Fruit fly (Drosophila melanogaster) whole organism, embryonic: ENCODE measurements around the gene tsl.

Experiments used
- Atf3 ChIP-seq: fragments of 200-800 bp; sonication (Bioruptor generic); optimal IDR thresholded peaks from 3 replicates; lab custom pipeline; 2016; ENCODE audit warnings: missing biosample characterization, missing genetic modification characterization
- Bgb ChIP-seq: fragments of 200-800 bp; sonication (Bioruptor generic); IDR thresholded peaks from 2 replicates; pipeline ENCODE4 v1.3.6; 2022; ENCODE audit warnings: missing biosample characterization, missing genetic modification characterization; ENCODE audit not compliant: partially characterized antibody
- CG1024 ChIP-seq: fragments of 200-800 bp; sonication (Bioruptor generic); IDR thresholded peaks from 2 replicates; pipeline ENCODE4 v1.3.6; 2022; ENCODE audit warnings: missing biosample characterization, missing genetic modification characterization
- CG10267 ChIP-seq: fragments of 200-800 bp; sonication (Bioruptor generic); optimal IDR thresholded peaks from 2 replicates; lab custom pipeline; 2018; ENCODE audit warnings: missing biosample characterization, mild to moderate bottlenecking, missing genetic modification characterization, moderate library complexity
- CG10366 ChIP-seq: fragments of 200-800 bp; sonication (Bioruptor generic); IDR thresholded peaks from 2 replicates; pipeline ENCODE4 v1.3.6; 2022; ENCODE audit warnings: missing biosample characterization, missing genetic modification characterization
- CG10565 ChIP-seq: fragments of 200-800 bp; sonication (Bioruptor generic); optimal IDR thresholded peaks from 3 replicates; lab custom pipeline; 2016; ENCODE audit warnings: missing biosample characterization, mild to moderate bottlenecking, missing genetic modification characterization
- CG12299 ChIP-seq: fragments of 200-800 bp; sonication (Bioruptor generic); optimal IDR thresholded peaks from 2 replicates; lab custom pipeline; 2018; ENCODE audit warnings: missing biosample characterization, mild to moderate bottlenecking, missing genetic modification characterization
- CG14667 ChIP-seq: fragments of 200-800 bp; sonication (Bioruptor generic); IDR thresholded peaks from 2 replicates; pipeline ENCODE4 v1.3.6; 2022; ENCODE audit warnings: missing biosample characterization, missing genetic modification characterization
- CG15011 ChIP-seq: fragments of 200-800 bp; sonication (Bioruptor generic); optimal IDR thresholded peaks from 3 replicates; lab custom pipeline; 2018; ENCODE audit warnings: missing biosample characterization, mild to moderate bottlenecking, missing genetic modification characterization
- CG16779 ChIP-seq: fragments of 200-800 bp; sonication (Bioruptor generic); IDR thresholded peaks from 2 replicates; pipeline ENCODE4 v1.3.6; 2022; ENCODE audit warnings: missing biosample characterization, missing genetic modification characterization
- CG16813 ChIP-seq: fragments of 200-800 bp; sonication (Bioruptor generic); IDR thresholded peaks from 3 replicates; pipeline ENCODE4 v1.3.6; 2022; ENCODE audit warnings: missing biosample characterization, missing genetic modification characterization; ENCODE audit not compliant: partially characterized antibody
- CG16863 ChIP-seq: fragments of 200-800 bp; sonication (Bioruptor generic); optimal IDR thresholded peaks from 3 replicates; lab custom pipeline; 2016; ENCODE audit warnings: missing biosample characterization, missing genetic modification characterization
- CG17186 ChIP-seq: fragments of 200-800 bp; sonication (Bioruptor generic); optimal IDR thresholded peaks from 3 replicates; lab custom pipeline; 2017; ENCODE audit warnings: missing biosample characterization, missing genetic modification reagents, missing genetic modification characterization
- CG18011 ChIP-seq: fragments of 200-800 bp; sonication (Bioruptor generic); optimal IDR thresholded peaks from 2 replicates; lab custom pipeline; 2017; ENCODE audit warnings: missing biosample characterization, missing genetic modification characterization, mild to moderate bottlenecking, moderate library complexity, missing genotype
- CG31224 ChIP-seq: fragments of 200-800 bp; sonication (Bioruptor generic); IDR thresholded peaks from 2 replicates; pipeline ENCODE4 v1.3.6; 2022; ENCODE audit warnings: missing biosample characterization, missing genetic modification characterization
- CG4617 ChIP-seq: fragments of 200-800 bp; sonication (Bioruptor generic); optimal IDR thresholded peaks from 3 replicates; lab custom pipeline; 2016; ENCODE audit warnings: missing biosample characterization, missing genetic modification characterization, borderline replicate concordance
- CG5953 ChIP-seq: fragments of 200-800 bp; sonication (Bioruptor generic); IDR thresholded peaks from 2 replicates; pipeline ENCODE4 v1.3.6; 2022; ENCODE audit warnings: missing biosample characterization, missing genetic modification characterization
- CG6175 ChIP-seq: fragments of 200-800 bp; sonication (Bioruptor generic); IDR thresholded peaks from 3 replicates; pipeline ENCODE4 v1.3.6; 2022; ENCODE audit warnings: missing biosample characterization, missing genetic modification characterization
- CG6683 ChIP-seq: fragments of 200-800 bp; sonication (Bioruptor generic); optimal IDR thresholded peaks from 2 replicates; lab custom pipeline; 2017; ENCODE audit warnings: missing biosample characterization, mild to moderate bottlenecking, missing genetic modification characterization, missing genetic modification reagents
- CG8281 ChIP-seq: fragments of 200-800 bp; sonication (Bioruptor generic); optimal IDR thresholded peaks from 2 replicates; lab custom pipeline; 2018; ENCODE audit warnings: missing biosample characterization, mild to moderate bottlenecking, missing genetic modification characterization, moderate library complexity
- CG9215 ChIP-seq: fragments of 200-800 bp; sonication (Bioruptor generic); IDR thresholded peaks from 2 replicates; pipeline ENCODE4 v1.3.6; 2022; ENCODE audit warnings: missing biosample characterization, missing genetic modification characterization
- CG9609 ChIP-seq: fragments of 200-800 bp; sonication (Bioruptor generic); optimal IDR thresholded peaks from 3 replicates; lab custom pipeline; 2016; ENCODE audit warnings: missing biosample characterization, missing genetic modification characterization
- CG9876 ChIP-seq: fragments of 200-800 bp; sonication (Bioruptor generic); optimal IDR thresholded peaks from 2 replicates; lab custom pipeline; 2016; ENCODE audit warnings: missing biosample characterization, missing genetic modification characterization
- CrebB ChIP-seq: fragments of 200-800 bp; sonication (Bioruptor generic); optimal IDR thresholded peaks from 3 replicates; lab custom pipeline; 2018; ENCODE audit warnings: missing biosample characterization, mild to moderate bottlenecking, missing genetic modification characterization
- D19B ChIP-seq: fragments of 200-800 bp; sonication (Bioruptor generic); optimal IDR thresholded peaks from 2 replicates; lab custom pipeline; 2017; ENCODE audit warnings: missing biosample characterization, mild to moderate bottlenecking, missing genetic modification characterization
- Dip3 ChIP-seq: fragments of 200-800 bp; sonication (Bioruptor generic); optimal IDR thresholded peaks from 3 replicates; lab custom pipeline; 2016; ENCODE audit warnings: missing biosample characterization, missing genetic modification characterization
- Dref ChIP-seq: fragments of 200-800 bp; sonication (Bioruptor generic); IDR thresholded peaks from 2 replicates; pipeline ENCODE4 v1.3.6; 2022; ENCODE audit warnings: missing biosample characterization, missing genetic modification characterization
- GATAe ChIP-seq: fragments of 200-800 bp; sonication (Bioruptor generic); conservative IDR thresholded peaks from 2 replicates; pipeline ENCODE4 v1.3.6; 2022; ENCODE audit warnings: missing biosample characterization, missing genetic modification characterization
- H15 ChIP-seq: fragments of 200-800 bp; sonication (Bioruptor generic); IDR thresholded peaks from 3 replicates; pipeline ENCODE4 v1.3.6; 2022; ENCODE audit warnings: missing biosample characterization, missing genetic modification characterization
- MBD-R2 ChIP-seq: fragments of 200-800 bp; sonication (Bioruptor generic); IDR thresholded peaks from 2 replicates; pipeline ENCODE4 v1.3.6; 2022; ENCODE audit warnings: missing biosample characterization, missing genetic modification characterization
- Mad ChIP-seq: fragments of 200-800 bp; sonication (Bioruptor generic); optimal IDR thresholded peaks from 2 replicates; lab custom pipeline; 2016; ENCODE audit warnings: missing biosample characterization, missing genetic modification characterization
- Ravus ChIP-seq: fragments of 200-800 bp; sonication (Bioruptor generic); IDR thresholded peaks from 2 replicates; pipeline ENCODE4 v1.3.6; 2022; ENCODE audit warnings: missing biosample characterization, missing genetic modification characterization
- Tbp ChIP-seq: fragments of >200 bp; optimal IDR thresholded peaks from 2 replicates; lab custom pipeline; 2018; ENCODE audit warnings: missing biosample characterization, missing genetic modification characterization
- az2 ChIP-seq: fragments of 200-800 bp; sonication (Bioruptor generic); optimal IDR thresholded peaks from 3 replicates; lab custom pipeline; 2016; ENCODE audit warnings: missing biosample characterization, missing genetic modification characterization
- bowl ChIP-seq: fragments of 200-800 bp; sonication (Bioruptor generic); IDR thresholded peaks from 2 replicates; pipeline ENCODE4 v1.3.6; 2022; ENCODE audit warnings: missing biosample characterization, missing genetic modification characterization
- bsh ChIP-seq, 2 experiments: fragments of 200-800 bp; sonication (Bioruptor generic); optimal IDR thresholded peaks; 2 replicates each; lab custom pipeline; 2017 to 2018; ENCODE audit warnings: mild to moderate bottlenecking in 2 of 2, missing biosample characterization in 2 of 2, missing genetic modification characterization in 2 of 2, moderate library complexity in 1 of 2
- esg ChIP-seq: fragments of 200-800 bp; sonication (Bioruptor generic); conservative IDR thresholded peaks from 2 replicates; pipeline ENCODE4 v1.3.6; 2022; ENCODE audit warnings: missing biosample characterization, missing genetic modification characterization
- gem ChIP-seq: fragments of 200-800 bp; sonication (Bioruptor generic); optimal IDR thresholded peaks from 2 replicates; lab custom pipeline; 2019; ENCODE audit warnings: missing biosample characterization, mild to moderate bottlenecking, missing genetic modification characterization, moderate library complexity
- hkb ChIP-seq, 2 experiments: fragments of 200-800 bp in 1 of 2; fragments of >200 bp in 1 of 2; sonication (Bioruptor generic) in 1 of 2; IDR thresholded peaks in 1 of 2; optimal IDR thresholded peaks in 1 of 2; 2 replicates each; pipeline versions ENCODE4 v1.3.6 to Lab custom; 2017 to 2022; ENCODE audit warnings: missing biosample characterization in 1 of 2, missing genetic modification characterization in 1 of 2
- ind ChIP-seq: fragments of 200-800 bp; sonication (Bioruptor generic); optimal IDR thresholded peaks from 3 replicates; lab custom pipeline; 2016; ENCODE audit warnings: missing biosample characterization, missing genetic modification characterization
- inv ChIP-seq: fragments of 200-800 bp; sonication (Bioruptor generic); IDR thresholded peaks from 2 replicates; pipeline ENCODE4 v1.3.6; 2022; ENCODE audit warnings: missing biosample characterization, missing genetic modification characterization; ENCODE audit not compliant: partially characterized antibody
- jigr1 ChIP-seq: fragments of 200-800 bp; sonication (Bioruptor generic); IDR thresholded peaks from 3 replicates; pipeline ENCODE4 v1.3.6; 2022; ENCODE audit warnings: missing biosample characterization, missing genetic modification characterization
- kay ChIP-seq: fragments of 200-800 bp; sonication (Bioruptor generic); optimal IDR thresholded peaks from 2 replicates; lab custom pipeline; 2016; ENCODE audit warnings: missing biosample characterization, missing genetic modification characterization
- nom ChIP-seq: fragments of 200-800 bp; sonication (Bioruptor generic); optimal IDR thresholded peaks from 2 replicates; lab custom pipeline; 2017; ENCODE audit warnings: missing biosample characterization, missing genetic modification characterization, mild to moderate bottlenecking, moderate library complexity, missing genetic modification reagents
- odd ChIP-seq: fragments of 200-800 bp; sonication (Bioruptor generic); optimal IDR thresholded peaks from 2 replicates; lab custom pipeline; 2017; ENCODE audit warnings: missing biosample characterization, mild to moderate bottlenecking, missing genetic modification characterization
- onecut ChIP-seq: fragments of 200-800 bp; sonication (Bioruptor generic); IDR thresholded peaks from 2 replicates; pipeline ENCODE4 v1.3.6; 2022; ENCODE audit warnings: missing biosample characterization, missing genetic modification characterization
- ro ChIP-seq: fragments of 200-800 bp; sonication (Bioruptor generic); IDR thresholded peaks from 2 replicates; pipeline ENCODE4 v1.3.6; 2022; ENCODE audit warnings: missing biosample characterization, missing genetic modification characterization
- unpg ChIP-seq: fragments of 200-800 bp; sonication (Bioruptor generic); optimal IDR thresholded peaks from 3 replicates; lab custom pipeline; 2018; ENCODE audit warnings: missing biosample characterization, mild to moderate bottlenecking, missing genetic modification characterization, moderate library complexity
- vfl ChIP-seq: fragments of 200-800 bp; sonication (Bioruptor generic); optimal IDR thresholded peaks from 2 replicates; lab custom pipeline; 2016; ENCODE audit warnings: missing biosample characterization, missing genetic modification characterization
- vvl ChIP-seq: fragments of 200-800 bp; sonication (Bioruptor generic); IDR thresholded peaks from 2 replicates; pipeline ENCODE4 v1.3.6; 2022; ENCODE audit warnings: missing biosample characterization, missing genetic modification characterization

Gene tsl

DNA sequence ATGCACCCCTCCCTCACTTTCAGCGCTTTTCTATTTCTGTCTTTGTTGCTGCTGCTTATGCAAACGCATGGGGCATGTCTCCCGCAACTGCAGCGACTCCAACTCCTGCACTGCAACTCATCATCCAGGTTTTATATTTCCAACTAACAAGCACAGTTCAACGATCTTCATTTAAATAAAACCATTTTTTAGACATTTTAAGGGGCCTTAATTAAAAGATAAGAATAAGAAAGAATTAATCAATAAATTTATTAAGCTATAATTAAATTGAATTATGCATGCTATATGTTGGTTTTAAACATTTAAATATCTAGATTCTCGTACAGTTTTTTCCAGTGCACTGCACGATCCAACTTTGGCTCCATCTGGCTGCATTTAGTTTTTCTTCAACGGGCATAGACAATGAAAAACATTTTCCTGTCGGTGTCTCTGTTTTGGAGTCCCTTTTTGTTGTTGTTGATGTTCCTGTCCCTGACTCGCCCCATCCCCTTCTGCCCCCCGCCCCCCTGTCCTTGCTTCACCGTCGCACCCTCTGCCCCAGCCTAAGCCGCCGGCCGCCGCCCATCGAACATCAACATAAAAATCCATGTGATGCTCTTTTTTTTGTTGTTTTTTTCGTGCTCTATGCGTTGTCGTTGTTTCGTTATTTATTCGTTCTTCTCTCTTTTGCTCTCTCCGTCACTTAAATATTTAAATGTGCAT lies 46.6 kb upstream of the tsl start (continued):
- no peak for TF ChIP-seq Dref (GFP tag; lab: Robert Waterston, UW)
- TF ChIP-seq inv (GFP tag; lab: Robert Waterston, UW), result no peak
- no peak for TF ChIP-seq kay (GFP tag; lab: Kevin White, UChicago)
- no peak for TF ChIP-seq MBD-R2 (GFP tag; lab: Robert Waterston, UW)
- TF ChIP-seq H15, result no peak
- TF ChIP-seq CG5953 (GFP tag; lab: Robert Waterston, UW), result no peak
- no peak for TF ChIP-seq CG15011
- peak; percentile 35; the same call in 1 of the 2 replicates for TF ChIP-seq ro (GFP tag; lab: Robert Waterston, UW)
- peak; percentile 74 for TF ChIP-seq az2
- TF ChIP-seq bsh (GFP tag; optimal IDR thresholded peaks at IDR 0.05; lab: Kevin White, UChicago), result peak; percentile 87 to 96
- TF ChIP-seq jigr1 (GFP tag; lab: Robert Waterston, UW), result no peak
- no peak for TF ChIP-seq Ravus
- TF ChIP-seq Dip3, result no peak
- TF ChIP-seq gem (tag; lab: Kevin White, UChicago), result peak; percentile 92
- TF ChIP-seq onecut (GFP tag; lab: Robert Waterston, UW), result peak; percentile 31; the same call in 1 of the 2 replicates
- no peak for TF ChIP-seq Mad
- peak; percentile 65 for TF ChIP-seq CG12299 (tag; lab: Kevin White, UChicago)
- no peak for TF ChIP-seq CG16813 (GFP tag; lab: Robert Waterston, UW)
- peak; percentile 87 for TF ChIP-seq CG10267 (tag; lab: Kevin White, UChicago)
- TF ChIP-seq unpg (GFP tag; lab: Kevin White, UChicago), result peak; percentile 89
- TF ChIP-seq CG14667 (GFP tag; lab: Robert Waterston, UW), result peak; percentile 35; the same call in 1 of the 2 replicates
- no peak for TF ChIP-seq CG9876 (GFP tag; lab: Kevin White, UChicago)
- TF ChIP-seq D19B (GFP tag; lab: Kevin White, UChicago), result no peak
- no peak for TF ChIP-seq vfl (GFP tag; lab: Kevin White, UChicago)
- TF ChIP-seq CG16863 (GFP tag; lab: Kevin White, UChicago), result no peak
- TF ChIP-seq CG16779 (GFP tag; lab: Robert Waterston, UW), result no peak
- no peak for TF ChIP-seq CG18011 (GFP tag; lab: Kevin White, UChicago)
- no peak for TF ChIP-seq CrebB
- no peak for TF ChIP-seq bowl (GFP tag; lab: Robert Waterston, UW)
- TF ChIP-seq CG9215 (GFP tag; lab: Robert Waterston, UW), result 0 out of 2 replicates have a peak, but pooled peaks have one; percentile 12
- no peak; the same call in 1 of the 2 replicates for TF ChIP-seq CG1024 (GFP tag; lab: Robert Waterston, UW)
- TF ChIP-seq CG8281 (tag; lab: Kevin White, UChicago), result peak; percentile 28
- TF ChIP-seq ind (GFP tag; lab: Kevin White, UChicago), result peak; percentile 17
- peak; percentile 74 for TF ChIP-seq vvl (GFP tag; lab: Robert Waterston, UW)
- no peak for TF ChIP-seq Bgb
- TF ChIP-seq CG6175, result no peak
- TF ChIP-seq CG6683 (GFP tag; lab: Kevin White, UChicago), result no peak
- TF ChIP-seq nom, result no peak
- TF ChIP-seq odd (GFP tag; lab: Kevin White, UChicago), result no peak
- TF ChIP-seq CG9609 (GFP tag; lab: Kevin White, UChicago), result no peak
- TF ChIP-seq CG31224, result no peak
- TF ChIP-seq CG17186 (GFP tag; lab: Kevin White, UChicago), result no peak
- TF ChIP-seq GATAe, result no peak
- no peak for TF ChIP-seq CG10565 (GFP tag; lab: Kevin White, UChicago)
- no peak for TF ChIP-seq hkb (optimal IDR thresholded peaks at IDR 0.05; lab: Kevin White, UChicago)
- peak; percentile 71 for TF ChIP-seq hkb (GFP tag; IDR thresholded peaks at IDR 0.05; lab: Robert Waterston, UW)
- TF ChIP-seq esg, result no peak
- no peak for TF ChIP-seq Tbp (GFP tag; lab: Kevin White, UChicago)
- peak; percentile 19 for TF ChIP-seq CG4617 (GFP tag; lab: Kevin White, UChicago)
- TF ChIP-seq Atf3 (GFP tag; lab: Kevin White, UChicago), result no peak
- peak; percentile 38; the same call in 1 of the 2 replicates for TF ChIP-seq CG10366
